Fruit fly (Drosophila melanogaster): ENCODE measurements at regions not wholly inside any gene's neighbourhood (a gene's known extent, or its start where the extent isn't known, plus 50 kb on each side); places are given as distances from the start of the nearest gene placed in this dataset.

DNA sequence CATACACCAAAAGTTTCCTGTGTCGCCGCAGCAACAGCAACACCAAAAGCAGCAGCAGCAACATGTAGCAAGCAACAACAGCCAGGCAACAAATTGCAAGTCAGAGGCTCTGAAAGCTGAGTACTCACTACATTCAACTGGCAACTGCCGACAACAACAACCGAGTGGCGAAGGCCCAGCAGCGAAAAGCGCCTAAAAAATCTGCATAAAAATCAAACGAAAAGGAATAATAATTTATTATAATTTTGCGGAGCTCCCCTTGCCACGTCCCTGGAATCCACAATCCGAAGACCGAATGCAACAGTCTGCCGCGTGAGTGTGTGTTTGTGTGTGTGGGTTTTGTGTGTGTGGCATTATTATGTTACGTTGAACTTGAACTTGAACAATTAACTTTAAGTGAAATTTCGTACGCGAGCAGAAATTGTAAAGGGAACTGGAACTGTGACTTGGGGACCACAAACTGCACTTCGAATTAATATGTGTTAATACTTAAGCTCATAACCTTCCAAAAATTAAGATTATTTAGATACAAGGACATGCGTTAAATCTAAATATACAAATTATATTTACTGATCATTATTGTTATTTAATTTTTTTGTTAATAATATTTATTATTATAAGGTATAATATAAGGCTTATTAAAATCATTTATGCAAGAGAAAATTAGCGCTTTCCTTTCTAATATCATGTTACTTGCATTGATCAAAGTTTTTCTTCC lies 61.5 kb downstream of the Prat2 start (continued):
- TF ChIP-seq twi (tag; optimal IDR thresholded peaks at IDR 0.05) (peak; percentile 61), p53 (GFP tag; optimal IDR thresholded peaks at IDR 0.05) (no peak), lbe (GFP tag; optimal IDR thresholded peaks at IDR 0.05) (no peak), sd (tag; optimal IDR thresholded peaks at IDR 0.05) (peak; percentile 23), Atf3 (GFP tag; optimal IDR thresholded peaks at IDR 0.05) (no peak), zen (tag; optimal IDR thresholded peaks at IDR 0.05) (peak; percentile 35), CG6175 (GFP tag; IDR thresholded peaks at IDR 0.05) (0 out of 3 replicates have a peak, but pooled peaks have one; percentile 6), MTF-1 (GFP tag; optimal IDR thresholded peaks at IDR 0.05; ENCODE audit: borderline replicate concordance) (no peak), da (GFP tag; optimal IDR thresholded peaks at IDR 0.05) (no peak), CG7839 (tag; optimal IDR thresholded peaks at IDR 0.05) (peak; percentile 37), croc (GFP tag; conservative IDR thresholded peaks at IDR 0.05) (peak; percentile 52; the same call in 2 of the 3 replicates), CG6689 (GFP tag; IDR thresholded peaks at IDR 0.05) (peak; percentile 79), Vsx1 (GFP tag; optimal IDR thresholded peaks at IDR 0.05) (no peak), CG9727 (GFP tag; optimal IDR thresholded peaks at IDR 0.05) (peak; percentile 75), CHES-1-like (GFP tag; optimal IDR thresholded peaks at IDR 0.05) (no peak), scrt (GFP tag; optimal IDR thresholded peaks at IDR 0.05) (peak; percentile 27), stwl (tag; optimal IDR thresholded peaks at IDR 0.05) (no peak), CG8924 (tag; optimal IDR thresholded peaks at IDR 0.05) (peak; percentile 89), CG18599 (GFP tag; optimal IDR thresholded peaks at IDR 0.05) (peak; percentile 75), CG6813 (GFP tag; optimal IDR thresholded peaks at IDR 0.05) (peak; percentile 53), CG13624 (GFP tag; optimal IDR thresholded peaks at IDR 0.05) (no peak), eve (GFP tag; optimal IDR thresholded peaks at IDR 0.05) (no peak), Aef1 (GFP tag; IDR thresholded peaks at IDR 0.05) (0 out of 3 replicates have a peak, but pooled peaks have one; percentile 20), prd (optimal IDR thresholded peaks at IDR 0.05) (no peak), prd (GFP tag; IDR thresholded peaks at IDR 0.05) (0 out of 3 replicates have a peak, but pooled peaks have one; percentile 24), Hmr (GFP tag; optimal IDR thresholded peaks at IDR 0.05) (peak; percentile 29), gcm (GFP tag; optimal IDR thresholded peaks at IDR 0.05) (peak; percentile 17), sqz (GFP tag; optimal IDR thresholded peaks at IDR 0.05) (peak; percentile 47), fd3F (GFP tag; optimal IDR thresholded peaks at IDR 0.05) (peak; percentile 79), inv (GFP tag; IDR thresholded peaks at IDR 0.05; ENCODE audit: partially characterized antibody) (no peak), D19A (tag; optimal IDR thresholded peaks at IDR 0.05) (peak; percentile 77), ems (GFP tag; optimal IDR thresholded peaks at IDR 0.05) (no peak), CG13287 (GFP tag; IDR thresholded peaks at IDR 0.05; ENCODE audit: partially characterized antibody) (no peak), Gug (GFP tag; IDR thresholded peaks at IDR 0.05) (no peak), CG3726 (GFP tag; IDR thresholded peaks at IDR 0.05) (no peak), Mrtf (GFP tag; IDR thresholded peaks at IDR 0.05) (no peak), CG6272 (GFP tag; IDR thresholded peaks at IDR 0.05) (no peak), Dfd (GFP tag; optimal IDR thresholded peaks at IDR 0.05) (no peak), CG42726 (GFP tag; IDR thresholded peaks at IDR 0.05; ENCODE audit: partially characterized antibody) (no peak), grau (tag; optimal IDR thresholded peaks at IDR 0.05) (peak; percentile 87), D19B (GFP tag; optimal IDR thresholded peaks at IDR 0.05) (peak; percentile 48), bsh (GFP tag; optimal IDR thresholded peaks at IDR 0.05) (peak; percentile 29 to 79), CG2678 (tag; optimal IDR thresholded peaks at IDR 0.05) (peak; percentile 91), gcm2 (GFP tag; optimal IDR thresholded peaks at IDR 0.05) (no peak), chinmo (GFP tag; IDR thresholded peaks at IDR 0.05; ENCODE audit: partially characterized antibody) (0 out of 4 replicates have a peak, but pooled peaks have one; percentile 20), ssp (GFP tag; IDR thresholded peaks at IDR 0.05) (peak; percentile 41; the same call in 1 of the 2 replicates), CG10209 (GFP tag; optimal IDR thresholded peaks at IDR 0.05) (peak; percentile 76), Kr (GFP tag; optimal IDR thresholded peaks at IDR 0.05) (no peak)

Measured in whole organism, embryonic.